Worm (Caenorhabditis elegans): ENCODE results near the gene cyp-33C1.

Gene cyp-33C1

DNA sequence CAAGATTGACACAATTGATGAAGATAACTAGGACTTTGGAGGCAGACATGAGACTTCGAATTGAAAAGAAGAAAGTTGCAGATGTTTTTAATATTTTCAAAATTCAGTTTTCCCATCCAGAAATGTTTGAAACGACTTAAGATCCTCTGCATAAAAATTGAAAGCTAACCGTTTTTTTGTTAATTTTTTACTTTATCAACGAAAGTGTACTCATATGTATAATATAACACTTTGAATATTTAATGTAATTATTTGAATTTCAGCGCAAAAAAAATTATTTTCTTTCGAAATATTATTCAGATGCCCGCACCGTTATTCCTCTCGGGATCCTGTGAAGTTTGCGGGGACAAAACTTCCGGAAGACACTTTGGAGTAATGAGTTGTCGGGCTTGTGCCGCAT lies 47.6 kb downstream of the cyp-33C1 start, which contains the start of gene nhr-18:
Gene nhr-18, plus strand, starts transcription at position 301 of the 400 bp plus-strand sequence.
- TF ChIP-seq unc-130 (GFP tag; optimal IDR thresholded peaks at IDR 0.05) (no peak), nhr-6 (tag; optimal IDR thresholded peaks at IDR 0.05) (no peak), fos-1 (tag; optimal IDR thresholded peaks at IDR 0.05) (no peak), F10B5.3 (tag; optimal IDR thresholded peaks at IDR 0.05) (no peak), nhr-111 (GFP tag; optimal IDR thresholded peaks at IDR 0.05) (no peak), hif-1 (tag; optimal IDR thresholded peaks at IDR 0.05) (no peak), lin-13 (GFP tag; optimal IDR thresholded peaks at IDR 0.05) (no peak), tag-97 (GFP tag; IDR thresholded peaks at IDR 0.05) (no peak), tra-1 (GFP tag; IDR thresholded peaks at IDR 0.05) (no peak), lin-29 (GFP tag; IDR thresholded peaks at IDR 0.05) (no peak), lin-1 (GFP tag; IDR thresholded peaks at IDR 0.05) (no peak), skn-1 (tag; optimal IDR thresholded peaks at IDR 0.05) (no peak), nhr-41 (GFP tag; IDR thresholded peaks at IDR 0.05) (no peak), mdt-29 (GFP tag; IDR thresholded peaks at IDR 0.05) (no peak), madf-9 (GFP tag; conservative IDR thresholded peaks at IDR 0.05) (no peak), hlh-11 (tag; optimal IDR thresholded peaks at IDR 0.05) (no peak), zip-2 (tag; optimal IDR thresholded peaks at IDR 0.05) (no peak), nhr-11 (tag; optimal IDR thresholded peaks at IDR 0.05) (no peak)

DNA sequence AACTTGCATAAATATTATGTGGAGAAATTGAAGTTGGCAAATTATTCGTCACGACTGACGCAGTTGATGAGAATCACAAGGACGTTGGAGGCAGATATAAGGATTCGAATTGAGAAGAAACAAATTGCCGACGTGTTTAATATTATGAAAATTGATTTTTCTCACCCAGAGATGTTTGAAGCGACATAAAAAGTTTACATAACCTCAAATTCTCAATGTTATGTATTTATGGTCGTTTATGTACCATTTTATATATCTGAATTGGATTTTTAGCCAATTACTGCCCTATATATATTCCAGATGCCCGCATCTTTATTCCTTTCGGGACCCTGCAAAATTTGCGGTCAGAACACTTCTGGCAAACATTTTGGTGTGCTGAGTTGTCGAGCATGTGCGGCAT lies 49.5 kb downstream of the cyp-33C1 start, which contains the start of gene nhr-126:
Gene nhr-126, plus strand, starts transcription at position 301 of the 400 bp plus-strand sequence.
- TF ChIP-seq nhr-42 (GFP tag; IDR thresholded peaks at IDR 0.05), result no peak
- TF ChIP-seq Y75B8A.6 (GFP tag; IDR thresholded peaks at IDR 0.05), result no peak
- TF ChIP-seq mes-2 (tag; optimal IDR thresholded peaks at IDR 0.05; ENCODE audit: poor library complexity, severe bottlenecking), result no peak
- no peak for TF ChIP-seq nhr-111 (GFP tag; optimal IDR thresholded peaks at IDR 0.05)
- no peak for TF ChIP-seq ceh-28 (tag; optimal IDR thresholded peaks at IDR 0.05)
- no peak for TF ChIP-seq hlh-30 (tag; optimal IDR thresholded peaks at IDR 0.05; ENCODE audit: insufficient read depth)
- no peak for TF ChIP-seq mdt-29 (GFP tag; IDR thresholded peaks at IDR 0.05)

DNA sequence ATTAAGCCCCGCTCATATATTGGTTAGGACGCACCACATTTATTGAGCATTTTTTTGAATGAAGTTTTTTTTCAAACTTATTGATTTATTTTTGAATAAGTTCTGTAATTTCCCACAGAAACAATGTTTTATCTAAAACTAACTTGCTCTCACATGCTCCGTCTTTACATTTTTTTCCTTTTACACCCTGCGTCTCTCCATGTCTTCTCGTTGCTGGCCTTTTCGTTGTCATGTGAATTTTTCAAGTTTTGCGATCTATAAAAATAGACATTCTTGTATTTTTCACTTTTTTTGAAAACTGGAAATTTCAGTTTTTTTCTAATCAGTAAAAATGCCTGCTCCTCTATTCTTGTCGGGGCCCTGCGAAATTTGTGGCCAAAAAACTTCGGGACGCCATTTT lies 51.6 kb downstream of the cyp-33C1 start, which contains the start of gene nhr-134:
Gene nhr-134, plus strand, starts transcription at position 312 of the 400 bp plus-strand sequence.
- TF ChIP-seq F26F4.8 (GFP tag; conservative IDR thresholded peaks at IDR 0.05) (no peak), madf-5 (GFP tag; IDR thresholded peaks at IDR 0.05) (no peak), aly-2 (tag; optimal IDR thresholded peaks at IDR 0.05) (no peak), D1046.2 (GFP tag; IDR thresholded peaks at IDR 0.05) (no peak), unc-62 (GFP tag; optimal IDR thresholded peaks at IDR 0.05 in 1 of 2) (peak in 1 of 2 experiments; percentile 55), unc-62 (tag; optimal IDR thresholded peaks at IDR 0.05) (no peak), unc-130 (GFP tag; optimal IDR thresholded peaks at IDR 0.05) (no peak), nhr-11 (tag; optimal IDR thresholded peaks at IDR 0.05) (no peak), ceh-20 (GFP tag; IDR thresholded peaks at IDR 0.05) (no peak), fkh-10 (GFP tag; optimal IDR thresholded peaks at IDR 0.05) (no peak), daf-16 (GFP tag; optimal IDR thresholded peaks at IDR 0.05) (no peak), daf-16 (tag; optimal IDR thresholded peaks at IDR 0.05) (peak; percentile 44), hlh-30 (tag; optimal IDR thresholded peaks at IDR 0.05; ENCODE audit: insufficient read depth) (peak; percentile 87), ces-1 (GFP tag; optimal IDR thresholded peaks at IDR 0.05) (no peak), ceh-44 (GFP tag; IDR thresholded peaks at IDR 0.05) (no peak), dve-1 (tag; optimal IDR thresholded peaks at IDR 0.05; ENCODE audit: insufficient read depth) (peak; percentile 44), hlh-11 (tag; optimal IDR thresholded peaks at IDR 0.05) (peak; percentile 15), mdl-1 (tag; optimal IDR thresholded peaks at IDR 0.05) (no peak), pha-4 (GFP tag; IDR thresholded peaks at IDR 0.05) (no peak), pha-4 (tag; optimal IDR thresholded peaks at IDR 0.05) (no peak), nhr-42 (GFP tag; IDR thresholded peaks at IDR 0.05) (no peak), dpl-1 (GFP tag; optimal IDR thresholded peaks at IDR 0.05) (no peak), nhr-76 (tag; optimal IDR thresholded peaks at IDR 0.05) (no peak), zip-11 (GFP tag; IDR thresholded peaks at IDR 0.05) (no peak), F37D6.2 (tag; optimal IDR thresholded peaks at IDR 0.05) (no peak), nhr-28 (tag; optimal IDR thresholded peaks at IDR 0.05) (peak; percentile 30), mxl-2 (GFP tag; conservative IDR thresholded peaks at IDR 0.05) (no peak), mes-2 (tag; optimal IDR thresholded peaks at IDR 0.05; ENCODE audit: poor library complexity, severe bottlenecking) (peak; percentile 6), F10B5.3 (tag; optimal IDR thresholded peaks at IDR 0.05) (no peak), T26A8.4 (GFP tag; IDR thresholded peaks at IDR 0.05) (no peak), skn-1 (tag; optimal IDR thresholded peaks at IDR 0.05) (no peak), nhr-77 (tag; optimal IDR thresholded peaks at IDR 0.05) (no peak), lsy-2 (tag; optimal IDR thresholded peaks at IDR 0.05) (peak in 1 of 2 experiments; percentile 3)
